Worm (Caenorhabditis elegans) whole organism, L1 larva: ENCODE results near the gene F25B5.5.

Source experiments
- C04F5.9 ChIP-seq: sonication (generic microtip); optimal IDR thresholded peaks from 2 replicates; lab custom pipeline; 2016; ENCODE audit warnings: missing genetic modification characterization, missing compliant biosample characterization
- C34B4.2 ChIP-seq: sonication (generic microtip); optimal IDR thresholded peaks from 2 replicates; lab custom pipeline; 2017; ENCODE audit warnings: mild to moderate bottlenecking, missing genetic modification characterization, missing compliant biosample characterization
- F16B12.6 ChIP-seq: fragments of 150-350 bp; optimal IDR thresholded peaks from 2 replicates; lab custom pipeline; 2014; ENCODE audit warnings: missing biosample characterization, missing genetic modification characterization
- alr-1 ChIP-seq: fragments of 200-800 bp; sonication (Bioruptor generic); optimal IDR thresholded peaks from 2 replicates; lab custom pipeline; 2018; ENCODE audit warnings: borderline replicate concordance, mild to moderate bottlenecking, missing genetic modification characterization, missing compliant biosample characterization
- ceh-63 ChIP-seq: fragments of 200-800 bp; sonication (Bioruptor generic); optimal IDR thresholded peaks from 2 replicates; lab custom pipeline; 2018; ENCODE audit warnings: mild to moderate bottlenecking, missing genetic modification characterization, missing compliant biosample characterization
- ceh-8 ChIP-seq: fragments of 200-800 bp; sonication (Bioruptor generic); optimal IDR thresholded peaks from 2 replicates; lab custom pipeline; 2018; ENCODE audit warnings: mild to moderate bottlenecking, missing genetic modification characterization, moderate library complexity, missing compliant biosample characterization
- ceh-82 ChIP-seq, 3 experiments: fragments of 150-350 bp in 1 of 3; sonication (generic microtip) in 2 of 3; optimal IDR thresholded peaks; 2 replicates each; lab custom pipeline; 2014 to 2017; ENCODE audit warnings: missing biosample characterization in 3 of 3, missing genetic modification characterization in 3 of 3
- ceh-88 ChIP-seq: fragments of 200-800 bp; sonication (Bioruptor generic); IDR thresholded peaks from 2 replicates; pipeline ENCODE4 v1.3.6; 2022; ENCODE audit warnings: missing genetic modification characterization, missing compliant biosample characterization
- ceh-90 ChIP-seq: sonication (generic microtip); optimal IDR thresholded peaks from 2 replicates; lab custom pipeline; 2016; ENCODE audit warnings: missing genetic modification characterization, missing compliant biosample characterization
- ces-1 ChIP-seq: fragments of 150-350 bp; optimal IDR thresholded peaks from 2 replicates; lab custom pipeline; 2014; ENCODE audit warnings: missing biosample characterization, missing genetic modification reagents, missing genetic modification characterization
- dpl-1 ChIP-seq, 3 experiments: fragments of 150-350 bp in 2 of 3; sonication (generic microtip) in 1 of 3; optimal IDR thresholded peaks; 2 replicates each; lab custom pipeline; 2014 to 2017; ENCODE audit warnings: missing biosample characterization in 3 of 3, missing genetic modification characterization in 3 of 3, missing genetic modification reagents in 3 of 3
- efl-3 ChIP-seq: fragments of 200-800 bp; sonication (Bioruptor generic); optimal IDR thresholded peaks from 2 replicates; lab custom pipeline; 2018; ENCODE audit warnings: mild to moderate bottlenecking, missing genetic modification characterization, missing compliant biosample characterization
- elt-2 ChIP-seq: sonication (generic microtip); optimal IDR thresholded peaks from 2 replicates; lab custom pipeline; 2016; ENCODE audit warnings: missing genetic modification characterization, mild to moderate bottlenecking, inconsistent platforms, missing compliant biosample characterization, missing genetic modification reagents
- elt-3 ChIP-seq, 6 experiments: fragments of 150-350 bp in 1 of 6; sonication (generic microtip); optimal IDR thresholded peaks; 2 replicates each; lab custom pipeline; 2017 to 2018; ENCODE audit warnings: missing biosample characterization in 6 of 6, missing genetic modification characterization in 6 of 6, inconsistent platforms in 1 of 6
- ets-5 ChIP-seq: fragments of 200-800 bp; sonication (Bioruptor generic); IDR thresholded peaks from 2 replicates; pipeline ENCODE4 v1.3.6; 2022; ENCODE audit warnings: missing genetic modification characterization, missing compliant biosample characterization
- fkh-10 ChIP-seq: sonication (generic microtip); optimal IDR thresholded peaks from 2 replicates; lab custom pipeline; 2017; ENCODE audit warnings: missing biosample characterization, missing genetic modification reagents, missing genetic modification characterization
- fkh-8 ChIP-seq: sonication (generic microtip); optimal IDR thresholded peaks from 2 replicates; lab custom pipeline; 2016; ENCODE audit warnings: mild to moderate bottlenecking, missing genetic modification characterization, missing compliant biosample characterization
- hpl-2 ChIP-seq: fragments of 150-350 bp; optimal IDR thresholded peaks from 2 replicates; lab custom pipeline; 2014; ENCODE audit warnings: missing biosample characterization, missing genetic modification reagents, missing genetic modification characterization
- isw-1 ChIP-seq: fragments of 200-800 bp; sonication (Bioruptor generic); IDR thresholded peaks from 2 replicates; pipeline ENCODE4 v1.3.6; 2022; ENCODE audit warnings: missing genetic modification characterization, missing compliant biosample characterization
- lin-13 ChIP-seq: fragments of 150-350 bp; optimal IDR thresholded peaks from 2 replicates; lab custom pipeline; 2014; ENCODE audit warnings: missing biosample characterization, missing genetic modification reagents, missing genetic modification characterization
- lin-14 ChIP-seq: fragments of 200-800 bp; sonication (Bioruptor generic); optimal IDR thresholded peaks from 2 replicates; lab custom pipeline; 2018; ENCODE audit warnings: mild to moderate bottlenecking, missing genetic modification characterization, moderate library complexity, missing compliant biosample characterization
- lin-15B ChIP-seq: fragments of 150-350 bp; sonication (generic microtip); optimal IDR thresholded peaks from 3 replicates; lab custom pipeline; 2014; ENCODE audit warnings: missing biosample characterization, missing genetic modification characterization
- lir-3 ChIP-seq: sonication (generic microtip); optimal IDR thresholded peaks from 2 replicates; lab custom pipeline; 2016; ENCODE audit warnings: mild to moderate bottlenecking, missing genetic modification characterization, moderate library complexity, missing compliant biosample characterization; ENCODE audit not compliant: poor library complexity
- lsy-2 ChIP-seq, 2 experiments: fragments of 150-350 bp; optimal IDR thresholded peaks; 2 replicates each; lab custom pipeline; 2014; ENCODE audit warnings: missing biosample characterization in 2 of 2, missing genetic modification characterization in 2 of 2
- mab-9 ChIP-seq: fragments of 200-800 bp; sonication (Bioruptor generic); IDR thresholded peaks from 2 replicates; pipeline ENCODE4 v1.3.6; 2022; ENCODE audit warnings: missing genetic modification reagents, missing genetic modification characterization, missing compliant biosample characterization
- mdl-1 ChIP-seq, 2 experiments: fragments of 150-350 bp; optimal IDR thresholded peaks; 2 replicates each; lab custom pipeline; 2014 to 2017; ENCODE audit warnings: missing biosample characterization in 2 of 2, missing genetic modification characterization in 2 of 2, inconsistent platforms in 1 of 2
- mef-2 ChIP-seq: fragments of 150-350 bp; optimal IDR thresholded peaks from 2 replicates; lab custom pipeline; 2014; ENCODE audit warnings: missing biosample characterization, missing genetic modification characterization
- mep-1 ChIP-seq: fragments of 150-350 bp; optimal IDR thresholded peaks from 2 replicates; lab custom pipeline; 2014; ENCODE audit warnings: missing biosample characterization, missing genetic modification characterization
- nhr-11 ChIP-seq: fragments of 150-350 bp; optimal IDR thresholded peaks from 2 replicates; lab custom pipeline; 2014; ENCODE audit warnings: missing biosample characterization, missing genetic modification characterization
- nhr-12 ChIP-seq: sonication (generic microtip); optimal IDR thresholded peaks from 2 replicates; lab custom pipeline; 2017; ENCODE audit warnings: missing biosample characterization, missing genetic modification characterization
- nhr-19 ChIP-seq: fragments of 200-800 bp; sonication (Bioruptor generic); conservative IDR thresholded peaks from 2 replicates; pipeline ENCODE4 v1.3.6; 2022; ENCODE audit warnings: missing genetic modification characterization, missing compliant biosample characterization
- nhr-20 ChIP-seq: sonication (generic microtip); optimal IDR thresholded peaks from 2 replicates; lab custom pipeline; 2016; ENCODE audit warnings: mild to moderate bottlenecking, missing genetic modification characterization, missing compliant biosample characterization
- nhr-47 ChIP-seq: sonication (generic microtip); optimal IDR thresholded peaks from 2 replicates; lab custom pipeline; 2016; ENCODE audit warnings: mild to moderate bottlenecking, missing genetic modification characterization, moderate library complexity, missing compliant biosample characterization
- nhr-71 ChIP-seq: sonication (generic microtip); optimal IDR thresholded peaks from 2 replicates; lab custom pipeline; 2016; ENCODE audit warnings: mild to moderate bottlenecking, missing genetic modification characterization, moderate library complexity, missing compliant biosample characterization
- nhr-77 ChIP-seq: fragments of 150-350 bp; optimal IDR thresholded peaks from 2 replicates; lab custom pipeline; 2014; ENCODE audit warnings: missing biosample characterization, missing genetic modification characterization
- nhr-84 ChIP-seq: sonication (generic microtip); optimal IDR thresholded peaks from 2 replicates; lab custom pipeline; 2017; ENCODE audit warnings: missing biosample characterization, missing genetic modification characterization
- nhr-85 ChIP-seq: sonication (generic microtip); peaks from one replicate; lab custom pipeline; 2016; ENCODE audit warnings: missing genetic modification characterization, inconsistent platforms, missing compliant biosample characterization
- nhr-90 ChIP-seq: sonication (generic microtip); optimal IDR thresholded peaks from 2 replicates; lab custom pipeline; 2016; ENCODE audit warnings: mild to moderate bottlenecking, missing genetic modification characterization, missing compliant biosample characterization; ENCODE audit not compliant: poor library complexity
- pax-3 ChIP-seq: fragments of 200-800 bp; sonication (Bioruptor generic); optimal IDR thresholded peaks from 2 replicates; lab custom pipeline; 2018; ENCODE audit warnings: mild to moderate bottlenecking, missing genetic modification characterization, moderate library complexity, missing compliant biosample characterization
- pqm-1 ChIP-seq: sonication (generic microtip); optimal IDR thresholded peaks from 3 replicates; lab custom pipeline; 2017; ENCODE audit warnings: missing biosample characterization, missing genetic modification characterization
- skn-1 ChIP-seq: fragments of 150-350 bp; optimal IDR thresholded peaks from 2 replicates; lab custom pipeline; 2014; ENCODE audit warnings: missing biosample characterization, missing genetic modification characterization
- snpc-4 ChIP-seq: fragments of 150-350 bp; optimal IDR thresholded peaks from 2 replicates; lab custom pipeline; 2014; ENCODE audit warnings: missing biosample characterization, missing genetic modification characterization
- snu-23 ChIP-seq: sonication (generic microtip); optimal IDR thresholded peaks from 2 replicates; lab custom pipeline; 2016; ENCODE audit warnings: missing genetic modification characterization, missing compliant biosample characterization
- swsn-7 ChIP-seq: sonication (generic microtip); optimal IDR thresholded peaks from 2 replicates; lab custom pipeline; 2016; ENCODE audit warnings: missing genetic modification characterization, missing compliant biosample characterization
- tbx-2 ChIP-seq: sonication (generic microtip); optimal IDR thresholded peaks from 2 replicates; lab custom pipeline; 2016; ENCODE audit warnings: missing genetic modification characterization, missing compliant biosample characterization
- unc-30 ChIP-seq: sonication (generic microtip); optimal IDR thresholded peaks from 2 replicates; lab custom pipeline; 2017; ENCODE audit warnings: missing biosample characterization, missing genetic modification characterization
- unc-86 ChIP-seq: sonication (generic microtip); optimal IDR thresholded peaks from 2 replicates; lab custom pipeline; 2016; ENCODE audit warnings: missing genetic modification characterization, missing compliant biosample characterization
- xbp-1 ChIP-seq: sonication (generic microtip); optimal IDR thresholded peaks from 2 replicates; lab custom pipeline; 2016; ENCODE audit warnings: missing genetic modification characterization, missing compliant biosample characterization
- zip-4 ChIP-seq: fragments of 200-800 bp; sonication (Bioruptor generic); optimal IDR thresholded peaks from 2 replicates; lab custom pipeline; 2018; ENCODE audit warnings: mild to moderate bottlenecking, missing genetic modification characterization, moderate library complexity, missing compliant biosample characterization
- ztf-4 ChIP-seq: fragments of 150-350 bp; optimal IDR thresholded peaks from 2 replicates; lab custom pipeline; 2014; ENCODE audit warnings: missing biosample characterization, missing genetic modification characterization

The F25B5.5 gene

ce11 chrIII:5942104-5942503 lies 3.8 kb downstream of the F25B5.5 start:
- TF ChIP-seq pax-3 (tag; lab: Kevin White, UChicago), result no peak
- peak; percentile 5 for TF ChIP-seq lin-14 (GFP tag; lab: Kevin White, UChicago)
- peak; percentile 63 for TF ChIP-seq nhr-85 (tag; lab: Kevin White, UChicago)
- TF ChIP-seq nhr-71 (tag; lab: Kevin White, UChicago), result no peak
- TF ChIP-seq mef-2, result no peak

DNA sequence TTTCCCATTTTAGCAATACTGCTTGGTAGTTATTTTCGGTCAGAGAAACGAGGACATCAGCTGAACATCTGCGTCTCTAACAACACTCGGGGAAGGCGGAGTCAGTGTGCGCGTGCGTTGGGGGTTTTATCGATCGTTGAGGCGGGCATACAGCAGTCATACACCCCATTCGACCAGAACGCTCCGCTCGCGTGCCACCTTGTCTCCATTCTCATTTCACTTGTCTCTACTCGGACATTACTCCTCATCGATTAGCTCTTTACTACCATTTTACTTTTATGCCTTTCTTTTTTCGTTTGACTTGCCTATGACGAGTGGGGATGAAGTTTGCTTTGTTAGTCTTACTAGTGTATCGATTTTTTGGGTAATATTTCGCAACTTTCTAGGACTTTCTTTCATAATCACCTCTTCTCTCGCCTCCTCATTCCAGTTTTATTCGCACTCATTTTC lies 5.4 kb downstream of the F25B5.5 start:
- TF ChIP-seq nhr-11 (tag; lab: Kevin White, UChicago) (no peak), xbp-1 (peak; percentile 49), mef-2 (peak; percentile 39), zip-4 (GFP tag; lab: Kevin White, UChicago) (peak; percentile 56), ces-1 (GFP tag; lab: Kevin White, UChicago) (no peak), lin-13 (GFP tag; lab: Kevin White, UChicago) (peak; percentile 60), nhr-19 (peak; percentile 55), snpc-4 (peak; percentile 46), pax-3 (tag; lab: Kevin White, UChicago) (no peak), efl-3 (GFP tag; lab: Kevin White, UChicago) (no peak), fkh-10 (GFP tag; lab: Kevin White, UChicago) (no peak), nhr-47 (tag; lab: Kevin White, UChicago) (peak; percentile 49), isw-1 (GFP tag; lab: Robert Waterston, UW) (no peak), ceh-90 (no peak), snu-23 (GFP tag; lab: Kevin White, UChicago) (peak; percentile 81), swsn-7 (tag; lab: Kevin White, UChicago) (peak; percentile 52), C04F5.9 (tag; lab: Kevin White, UChicago) (no peak), alr-1 (tag; lab: Kevin White, UChicago) (no peak), ceh-82 (tag; optimal IDR thresholded peaks at IDR 0.05; lab: Kevin White, UChicago) (peak in 1 of 3 experiments; percentile 67), elt-3 (tag; optimal IDR thresholded peaks at IDR 0.05; lab: Kevin White, UChicago) (peak in 1 of 6 experiments; percentile 7), F16B12.6 (tag; lab: Kevin White, UChicago) (peak; percentile 24), ztf-4 (tag; lab: Kevin White, UChicago) (peak; percentile 27), nhr-85 (tag; lab: Kevin White, UChicago) (peak; percentile 75), unc-30 (tag; lab: Kevin White, UChicago) (no peak), unc-86 (tag; lab: Kevin White, UChicago) (peak; percentile 29), lin-14 (GFP tag; lab: Kevin White, UChicago) (peak; percentile 84), lir-3 (peak; percentile 45), pqm-1 (tag; lab: Kevin White, UChicago) (no peak), nhr-20 (tag; lab: Kevin White, UChicago) (peak; percentile 59), tbx-2 (tag; lab: Kevin White, UChicago) (peak; percentile 35), nhr-90 (tag; lab: Kevin White, UChicago) (no peak), ceh-8 (GFP tag; lab: Kevin White, UChicago) (peak; percentile 15), elt-2 (tag; lab: Kevin White, UChicago) (no peak), dpl-1 (GFP tag; optimal IDR thresholded peaks at IDR 0.05; lab: Kevin White, UChicago) (peak; percentile 1 to 33 (median 24)), skn-1 (peak; percentile 29), ets-5 (GFP tag; lab: Robert Waterston, UW) (no peak), mdl-1 (tag; optimal IDR thresholded peaks at IDR 0.05; lab: Kevin White, UChicago) (peak in 1 of 2 experiments; percentile 94), mab-9 (GFP tag; lab: Robert Waterston, UW) (no peak), hpl-2 (GFP tag; lab: Kevin White, UChicago) (no peak), nhr-77 (tag; lab: Kevin White, UChicago) (peak; percentile 3), mep-1 (tag; lab: Kevin White, UChicago) (no peak), ceh-88 (GFP tag; lab: Robert Waterston, UW) (no peak), nhr-84 (no peak), fkh-8 (tag; lab: Kevin White, UChicago) (peak; percentile 70), ceh-63 (no peak), C34B4.2 (no peak), nhr-12 (tag; lab: Kevin White, UChicago) (no peak), lsy-2 (tag; optimal IDR thresholded peaks at IDR 0.05; lab: Kevin White, UChicago) (peak; percentile 37 to 69), nhr-71 (tag; lab: Kevin White, UChicago) (peak; percentile 71), lin-15B (tag; lab: Kevin White, UChicago) (no peak)
